Worm (Caenorhabditis elegans) whole organism, L3 larva: ENCODE results near the gene cft-1.

Source experiments
- ceh-28 ChIP-seq: fragments of 150-350 bp; optimal IDR thresholded peaks from 2 replicates; lab custom pipeline; 2014; ENCODE audit warnings: missing biosample characterization, missing genetic modification reagents, missing genetic modification characterization
- elt-3 ChIP-seq, 3 experiments: fragments of 150-350 bp in 1 of 3; sonication (generic microtip) in 2 of 3; optimal IDR thresholded peaks; 2 replicates in 2 of 3; 4 replicates in 1 of 3; lab custom pipeline; 2014 to 2017; ENCODE audit warnings: missing biosample characterization in 3 of 3, missing genetic modification characterization in 3 of 3
- nhr-28 ChIP-seq: fragments of 150-350 bp; optimal IDR thresholded peaks from 2 replicates; lab custom pipeline; 2014; ENCODE audit warnings: missing biosample characterization, missing genetic modification characterization
- unc-39 ChIP-seq: sonication (generic microtip); optimal IDR thresholded peaks from 4 replicates; lab custom pipeline; 2017; ENCODE audit warnings: missing biosample characterization, missing genetic modification characterization
- unc-62 ChIP-seq: fragments of 150-350 bp; sonication (generic microtip); optimal IDR thresholded peaks from 4 replicates; lab custom pipeline; 2014; ENCODE audit warnings: missing biosample characterization, missing genetic modification reagents, missing genetic modification characterization
- ztf-11 ChIP-seq: fragments of 150-350 bp; optimal IDR thresholded peaks from 2 replicates; lab custom pipeline; 2014; ENCODE audit warnings: missing biosample characterization, missing genetic modification characterization

- TF ChIP-seq ceh-28 (tag; lab: Kevin White, UChicago): no peak
- no peak for TF ChIP-seq elt-3 (tag; optimal IDR thresholded peaks at IDR 0.05; lab: Kevin White, UChicago)
- no peak for TF ChIP-seq nhr-28 (tag; lab: Kevin White, UChicago)
- no peak for TF ChIP-seq ztf-11 (tag; lab: Kevin White, UChicago)
- no peak for TF ChIP-seq unc-39 (tag; lab: Kevin White, UChicago)
- TF ChIP-seq unc-62: no peak
Observed at ce11 chrV:5504295-5504694, 34.3 kb upstream of the cft-1 start.
